Fruit fly (Drosophila melanogaster) S2 (cell line): Measurements from ENCODE around the gene CG5986.

ENCODE experiments used
- CG8478 ChIP-seq: fragments of >200 bp; optimal IDR thresholded peaks from 2 replicates; lab custom pipeline; 2018
- CTCF ChIP-seq, 2 experiments: fragments of >200 bp; optimal IDR thresholded peaks; 2 replicates each; lab custom pipeline; 2018

dm6 chr3R:24031825-24032523, 15.6 kb upstream of the CG5986 start, which contains the start of the genes KrT95D and Mettl3:
- TF ChIP-seq CG8478 (lab: Kevin White, UChicago) (no peak), CTCF (optimal IDR thresholded peaks at IDR 0.05; lab: Kevin White, UChicago) (peak in 1 of 2 experiments; percentile 7)
